Worm (Caenorhabditis elegans): Measurements from ENCODE around the gene frm-5.1.
"Not testable (repeated sequence)": the region's sequence is repeated elsewhere in the genome, so short reads cannot be mapped to it uniquely, and the experiment has no call there.

Gene frm-5.1

ce11 chrIV:80943-81342 is 32.3 kb upstream of the frm-5.1 start:
- TF ChIP-seq ama-1 (optimal IDR thresholded peaks at IDR 0.05) (no peak), hnd-1 (tag; optimal IDR thresholded peaks at IDR 0.05) (no peak), tbx-11 (GFP tag; IDR thresholded peaks at IDR 0.05) (no peak), ceh-36 (tag; optimal IDR thresholded peaks at IDR 0.05) (no peak), tra-4 (tag; optimal IDR thresholded peaks at IDR 0.05) (no peak), hmg-4 (GFP tag; optimal IDR thresholded peaks at IDR 0.05) (no peak), scrt-1 (GFP tag; IDR thresholded peaks at IDR 0.05) (no peak), sea-1 (GFP tag; conservative IDR thresholded peaks at IDR 0.05) (no peak)

DNA sequence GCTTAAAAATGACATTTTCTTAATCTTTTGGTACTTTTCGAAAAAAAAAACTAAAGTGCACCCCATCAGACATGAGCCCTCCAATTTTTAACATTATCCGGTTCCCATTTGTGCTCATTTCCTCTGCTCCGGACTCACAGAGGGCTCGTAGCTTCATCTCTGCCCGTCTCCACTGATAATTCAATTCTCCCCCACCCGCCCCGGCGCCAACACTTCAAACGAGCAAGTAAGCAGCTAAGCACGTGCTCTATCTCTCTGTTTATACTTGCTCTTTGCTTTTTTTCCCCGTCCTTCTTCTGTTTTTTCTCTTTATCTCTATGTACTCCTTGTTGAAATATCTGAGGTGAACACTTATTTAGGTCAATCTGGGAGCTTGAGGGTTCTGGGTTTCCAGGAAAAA is 30.5 kb upstream of the frm-5.1 start, which contains the start of gene T05C7.9:
Gene T05C7.9, plus strand, starts transcription at position 72 of the 400 bp plus-strand sequence.
- no peak for TF ChIP-seq ama-1 (optimal IDR thresholded peaks at IDR 0.05)
- TF ChIP-seq hnd-1 (tag; optimal IDR thresholded peaks at IDR 0.05): no peak
- TF ChIP-seq scrt-1 (GFP tag; IDR thresholded peaks at IDR 0.05): no peak
- no peak for TF ChIP-seq hmg-4 (GFP tag; optimal IDR thresholded peaks at IDR 0.05)

DNA sequence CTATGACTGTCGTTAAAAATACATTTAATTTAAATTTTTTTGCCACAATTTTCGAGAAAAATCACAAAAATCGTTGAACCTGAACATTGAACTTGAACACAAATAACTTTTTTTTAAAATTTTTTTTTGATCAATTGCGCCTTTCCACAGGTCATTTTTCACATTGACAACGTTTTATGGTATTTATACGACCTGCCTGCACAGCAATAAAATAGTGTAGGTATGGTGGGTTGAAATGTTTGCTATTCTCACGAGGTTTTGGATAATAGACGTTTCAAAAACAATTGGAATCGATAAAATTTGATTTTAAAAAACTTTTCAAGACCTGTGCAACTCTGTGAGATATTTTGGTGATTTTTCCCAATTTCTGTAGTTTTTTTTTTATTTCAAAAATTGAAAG is 29.5 kb upstream of the frm-5.1 start:
- TF ChIP-seq tra-4 (tag; optimal IDR thresholded peaks at IDR 0.05) (no peak), hmg-4 (GFP tag; optimal IDR thresholded peaks at IDR 0.05) (no peak), tbx-11 (GFP tag; IDR thresholded peaks at IDR 0.05) (no peak), hmbx-1 (tag; optimal IDR thresholded peaks at IDR 0.05) (no peak), F13C5.2 (tag; optimal IDR thresholded peaks at IDR 0.05) (no peak), ceh-13 (GFP tag; optimal IDR thresholded peaks at IDR 0.05) (no peak), aly-1 (tag; optimal IDR thresholded peaks at IDR 0.05) (no peak)

DNA sequence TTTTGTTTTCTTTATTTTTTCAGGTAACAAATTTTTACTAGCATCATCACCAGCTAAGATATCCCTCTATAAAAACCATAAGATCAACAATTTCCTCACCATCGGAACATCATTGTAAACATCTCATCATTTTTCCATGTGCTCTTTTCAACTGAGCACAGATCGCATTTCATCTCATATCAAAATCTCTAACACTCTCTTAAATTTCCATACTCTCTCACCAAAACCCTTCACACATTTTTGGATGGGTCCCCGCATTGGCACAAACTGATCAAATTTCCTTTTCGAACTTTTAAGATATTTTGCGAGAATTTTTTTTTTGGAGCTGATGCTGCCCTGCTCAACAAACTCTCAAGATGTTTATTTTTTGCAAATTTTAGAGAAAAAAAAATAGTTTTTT is 28.7 kb upstream of the frm-5.1 start:
- TF ChIP-seq tbx-37 (GFP tag; conservative IDR thresholded peaks at IDR 0.05) (no peak), ceh-36 (tag; optimal IDR thresholded peaks at IDR 0.05) (no peak), aly-1 (tag; optimal IDR thresholded peaks at IDR 0.05) (no peak), hmg-4 (GFP tag; optimal IDR thresholded peaks at IDR 0.05) (no peak), B0310.2 (tag; optimal IDR thresholded peaks at IDR 0.05) (no peak), flt-1 (GFP tag; IDR thresholded peaks at IDR 0.05) (no peak), pes-1 (GFP tag; IDR thresholded peaks at IDR 0.05) (no peak), tbx-11 (GFP tag; IDR thresholded peaks at IDR 0.05) (no peak)

DNA sequence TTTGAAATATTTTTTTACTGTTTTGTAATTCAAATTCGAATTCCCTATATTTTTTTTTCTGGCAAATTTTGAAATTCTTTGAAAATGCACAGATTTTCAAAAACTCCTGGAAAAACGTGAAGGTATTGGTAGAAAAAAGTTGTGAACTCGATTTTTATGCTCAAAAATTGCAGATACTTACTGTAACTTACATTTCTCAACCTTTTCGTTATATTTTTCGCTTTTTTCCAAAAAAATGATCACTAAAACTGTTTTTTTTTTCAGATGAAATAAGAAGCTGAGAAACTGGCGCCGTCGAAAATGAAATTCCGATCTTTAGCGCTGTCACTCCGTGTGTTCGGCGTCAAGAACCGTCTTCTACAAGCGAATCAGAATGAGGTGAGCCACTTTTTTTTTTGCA is 27.4 kb upstream of the frm-5.1 start, which contains the start of gene T05C7.8:
Gene T05C7.8, plus strand, starts transcription at position 301 of the 400 bp plus-strand sequence.
- TF ChIP-seq pes-1 (GFP tag; IDR thresholded peaks at IDR 0.05): no peak
- no peak for TF ChIP-seq ceh-36 (tag; optimal IDR thresholded peaks at IDR 0.05)
- no peak for TF ChIP-seq tbx-37 (GFP tag; conservative IDR thresholded peaks at IDR 0.05)
- TF ChIP-seq sea-1 (GFP tag; conservative IDR thresholded peaks at IDR 0.05): no peak
- no peak for TF ChIP-seq F13C5.2 (tag; optimal IDR thresholded peaks at IDR 0.05)
- TF ChIP-seq tra-4 (tag; optimal IDR thresholded peaks at IDR 0.05): no peak
- no peak for TF ChIP-seq flt-1 (GFP tag; IDR thresholded peaks at IDR 0.05)
- TF ChIP-seq hmbx-1 (tag; optimal IDR thresholded peaks at IDR 0.05): no peak
- no peak for TF ChIP-seq aly-1 (tag; optimal IDR thresholded peaks at IDR 0.05)
- no peak for TF ChIP-seq ama-1 (optimal IDR thresholded peaks at IDR 0.05)

DNA sequence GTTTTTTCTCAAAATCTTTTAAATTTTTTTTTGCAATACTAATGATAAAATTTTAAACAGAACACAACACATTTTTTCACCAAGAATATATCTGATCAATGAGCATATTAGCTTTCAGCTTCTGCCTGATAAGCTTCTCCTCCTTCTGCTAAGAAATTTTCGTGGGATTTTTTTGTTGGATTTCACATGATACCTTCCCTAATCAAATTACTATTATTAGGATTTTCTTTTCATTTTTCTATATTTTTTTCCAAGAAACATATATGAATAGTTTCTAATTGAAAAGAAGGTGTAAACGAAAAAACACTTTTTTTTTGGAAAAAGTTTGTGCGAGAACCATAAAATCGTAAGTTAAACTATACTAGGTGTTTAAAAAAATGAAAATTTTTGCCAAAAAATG is 24.5 kb upstream of the frm-5.1 start:
- no peak for TF ChIP-seq tra-4 (tag; optimal IDR thresholded peaks at IDR 0.05)
- no peak for TF ChIP-seq ceh-13 (GFP tag; optimal IDR thresholded peaks at IDR 0.05)
- TF ChIP-seq ama-1 (optimal IDR thresholded peaks at IDR 0.05): no peak
- no peak for TF ChIP-seq scrt-1 (GFP tag; IDR thresholded peaks at IDR 0.05)
- TF ChIP-seq flt-1 (GFP tag; IDR thresholded peaks at IDR 0.05): no peak
- no peak for TF ChIP-seq F13C5.2 (tag; optimal IDR thresholded peaks at IDR 0.05)
- TF ChIP-seq hnd-1 (tag; optimal IDR thresholded peaks at IDR 0.05): no peak
- no peak for TF ChIP-seq tbx-11 (GFP tag; IDR thresholded peaks at IDR 0.05)
- no peak for TF ChIP-seq pes-1 (GFP tag; IDR thresholded peaks at IDR 0.05)
- TF ChIP-seq hmg-4 (GFP tag; optimal IDR thresholded peaks at IDR 0.05): no peak
- TF ChIP-seq hmbx-1 (tag; optimal IDR thresholded peaks at IDR 0.05): no peak
- TF ChIP-seq B0310.2 (tag; optimal IDR thresholded peaks at IDR 0.05): no peak
- no peak for TF ChIP-seq tbx-37 (GFP tag; conservative IDR thresholded peaks at IDR 0.05)
- TF ChIP-seq ets-7 (tag; optimal IDR thresholded peaks at IDR 0.05): no peak

DNA sequence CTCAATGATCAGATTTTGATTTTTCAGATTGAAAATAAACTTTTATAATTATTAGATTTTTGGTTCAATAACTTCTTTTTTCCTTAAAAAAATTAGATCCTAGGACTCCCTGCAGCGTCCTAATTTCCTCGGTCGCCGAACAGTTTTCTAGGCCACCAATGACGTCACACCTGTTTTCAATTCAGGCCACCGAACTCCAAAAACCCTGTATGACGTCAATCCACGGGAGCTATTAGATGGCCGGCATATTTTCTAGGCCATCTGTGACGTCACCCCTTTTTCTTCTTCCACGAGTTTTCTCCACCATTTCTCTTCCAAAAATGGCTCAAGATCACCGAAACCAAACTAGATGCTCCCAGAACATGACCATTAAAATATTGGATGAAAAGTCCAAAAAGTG is 22.6 kb upstream of the frm-5.1 start:
- TF ChIP-seq aly-1 (tag; optimal IDR thresholded peaks at IDR 0.05) (no peak), ama-1 (optimal IDR thresholded peaks at IDR 0.05) (no peak), ceh-36 (tag; optimal IDR thresholded peaks at IDR 0.05) (no peak), F13C5.2 (tag; optimal IDR thresholded peaks at IDR 0.05) (no peak), tbx-11 (GFP tag; IDR thresholded peaks at IDR 0.05) (no peak), tra-4 (tag; optimal IDR thresholded peaks at IDR 0.05) (no peak), scrt-1 (GFP tag; IDR thresholded peaks at IDR 0.05) (no peak)

DNA sequence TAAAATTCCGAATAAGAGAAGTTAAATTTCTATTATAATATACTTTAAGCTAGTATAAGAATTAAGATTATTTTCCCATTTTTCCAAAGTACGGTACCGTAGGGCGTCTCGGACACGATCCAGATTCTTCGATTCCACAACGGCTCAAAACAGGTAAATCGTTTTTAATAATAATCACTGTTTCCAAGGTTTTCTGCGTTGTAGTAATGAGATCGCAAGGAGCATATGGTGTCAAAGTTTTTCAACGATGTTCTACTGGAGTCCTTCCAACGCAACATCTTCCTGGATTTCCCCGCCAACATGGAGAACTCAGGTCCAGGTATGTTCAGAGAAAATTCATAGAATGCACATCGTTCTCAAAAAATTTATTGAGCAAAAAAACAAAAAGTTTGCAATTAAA is 12.8 kb upstream of the frm-5.1 start, which contains the start of gene T05C7.7:
Gene T05C7.7, plus strand, starts transcription at position 301 of the 400 bp plus-strand sequence.
- not testable (repeated sequence) for TF ChIP-seq ceh-36 (tag; optimal IDR thresholded peaks at IDR 0.05); F13C5.2 (tag; optimal IDR thresholded peaks at IDR 0.05); scrt-1 (GFP tag; IDR thresholded peaks at IDR 0.05)

ce11 chrIV:58818-59217 is 10.1 kb upstream of the frm-5.1 start, which contains the start of gene T05C7.5:
T05C7.5 (minus strand) TSS chrIV:58918.
- TF ChIP-seq hnd-1 (tag; optimal IDR thresholded peaks at IDR 0.05) (no peak), ets-7 (tag; optimal IDR thresholded peaks at IDR 0.05) (no peak), tra-4 (tag; optimal IDR thresholded peaks at IDR 0.05) (no peak), hmbx-1 (tag; optimal IDR thresholded peaks at IDR 0.05) (no peak), aly-1 (tag; optimal IDR thresholded peaks at IDR 0.05) (no peak), ceh-13 (GFP tag; optimal IDR thresholded peaks at IDR 0.05) (no peak), scrt-1 (GFP tag; IDR thresholded peaks at IDR 0.05) (no peak)

All from whole organism, early embryonic.